Fruit fly (Drosophila melanogaster) whole organism, embryonic: ENCODE results near the gene sdt.

Source experiments
- Aef1 ChIP-seq: fragments of 200-800 bp; sonication (Bioruptor generic); IDR thresholded peaks from 3 replicates; pipeline ENCODE4 v1.3.6; 2022; ENCODE audit warnings: missing biosample characterization, missing genetic modification characterization
- Atf3 ChIP-seq: fragments of 200-800 bp; sonication (Bioruptor generic); optimal IDR thresholded peaks from 3 replicates; lab custom pipeline; 2016; ENCODE audit warnings: missing biosample characterization, missing genetic modification characterization
- Bgb ChIP-seq: fragments of 200-800 bp; sonication (Bioruptor generic); IDR thresholded peaks from 2 replicates; pipeline ENCODE4 v1.3.6; 2022; ENCODE audit warnings: missing biosample characterization, missing genetic modification characterization; ENCODE audit not compliant: partially characterized antibody
- C15 ChIP-seq: fragments of 200-800 bp; sonication (Bioruptor generic); IDR thresholded peaks from 3 replicates; pipeline ENCODE4 v1.3.6; 2022; ENCODE audit warnings: missing biosample characterization, missing genetic modification characterization
- CG12071 ChIP-seq: fragments of 200-800 bp; sonication (Bioruptor generic); optimal IDR thresholded peaks from 3 replicates; lab custom pipeline; 2018; ENCODE audit warnings: missing biosample characterization, mild to moderate bottlenecking, missing genetic modification characterization
- CG12104 ChIP-seq: fragments of 200-800 bp; sonication (Bioruptor generic); optimal IDR thresholded peaks from 3 replicates; lab custom pipeline; 2016; ENCODE audit warnings: missing biosample characterization, missing genetic modification characterization
- CG12391 ChIP-seq: fragments of 200-800 bp; sonication (Bioruptor generic); optimal IDR thresholded peaks from 3 replicates; lab custom pipeline; 2018; ENCODE audit warnings: missing biosample characterization, mild to moderate bottlenecking, missing genetic modification characterization, moderate library complexity
- CG14667 ChIP-seq: fragments of 200-800 bp; sonication (Bioruptor generic); IDR thresholded peaks from 2 replicates; pipeline ENCODE4 v1.3.6; 2022; ENCODE audit warnings: missing biosample characterization, missing genetic modification characterization
- CG1603 ChIP-seq: fragments of 200-800 bp; sonication (Bioruptor generic); optimal IDR thresholded peaks from 2 replicates; lab custom pipeline; 2019; ENCODE audit warnings: missing biosample characterization, mild to moderate bottlenecking, missing genetic modification characterization, moderate library complexity
- CG16779 ChIP-seq: fragments of 200-800 bp; sonication (Bioruptor generic); IDR thresholded peaks from 2 replicates; pipeline ENCODE4 v1.3.6; 2022; ENCODE audit warnings: missing biosample characterization, missing genetic modification characterization
- CG18599 ChIP-seq: fragments of 200-800 bp; sonication (Bioruptor generic); optimal IDR thresholded peaks from 3 replicates; lab custom pipeline; 2017; ENCODE audit warnings: missing biosample characterization, missing genetic modification characterization, mild to moderate bottlenecking, moderate library complexity, missing genetic modification reagents
- CG3065 ChIP-seq: fragments of 200-800 bp; sonication (Bioruptor generic); optimal IDR thresholded peaks from 2 replicates; lab custom pipeline; 2016; ENCODE audit warnings: missing biosample characterization, missing genetic modification characterization
- CG4328 ChIP-seq: fragments of 200-800 bp; sonication (Bioruptor generic); optimal IDR thresholded peaks from 3 replicates; lab custom pipeline; 2017; ENCODE audit warnings: missing biosample characterization, missing genetic modification reagents, missing genetic modification characterization
- CG4730 ChIP-seq: fragments of 200-800 bp; sonication (Bioruptor generic); IDR thresholded peaks from 2 replicates; pipeline ENCODE4 v1.3.6; 2022; ENCODE audit warnings: missing biosample characterization, missing genetic modification characterization
- CG4820 ChIP-seq: fragments of 200-800 bp; sonication (Bioruptor generic); optimal IDR thresholded peaks from 3 replicates; lab custom pipeline; 2016; ENCODE audit warnings: missing biosample characterization, missing genetic modification characterization
- CG6272 ChIP-seq: fragments of 200-800 bp; sonication (Bioruptor generic); IDR thresholded peaks from 2 replicates; pipeline ENCODE4 v1.3.6; 2022; ENCODE audit warnings: missing biosample characterization, missing genetic modification characterization
- CG8478 ChIP-seq: fragments of >200 bp; optimal IDR thresholded peaks from 2 replicates; lab custom pipeline; 2018
- CG8765 ChIP-seq: fragments of 200-800 bp; sonication (Bioruptor generic); IDR thresholded peaks from 2 replicates; pipeline ENCODE4 v1.3.6; 2022; ENCODE audit warnings: missing biosample characterization, missing genetic modification characterization
- CG9727 ChIP-seq: fragments of 200-800 bp; sonication (Bioruptor generic); optimal IDR thresholded peaks from 3 replicates; lab custom pipeline; 2017; ENCODE audit warnings: missing biosample characterization, mild to moderate bottlenecking, missing genetic modification characterization
- CTCF ChIP-seq: fragments of 200-800 bp; sonication (Bioruptor generic); optimal IDR thresholded peaks from 2 replicates; lab custom pipeline; 2017; ENCODE audit warnings: missing biosample characterization, mild to moderate bottlenecking, missing genetic modification characterization, moderate library complexity
- D ChIP-seq, 2 experiments: fragments of 200-800 bp in 1 of 2; fragments of >200 bp in 1 of 2; sonication (Bioruptor generic) in 1 of 2; optimal IDR thresholded peaks; 2 replicates in 1 of 2; 3 replicates in 1 of 2; lab custom pipeline; 2017; ENCODE audit warnings: mild to moderate bottlenecking in 1 of 2, missing biosample characterization in 1 of 2, missing genetic modification characterization in 1 of 2, missing genetic modification reagents in 1 of 2
- D19A ChIP-seq: fragments of 200-800 bp; optimal IDR thresholded peaks from 3 replicates; lab custom pipeline; 2019; ENCODE audit warnings: missing biosample characterization, mild to moderate bottlenecking, missing genetic modification characterization, moderate library complexity
- Dbx ChIP-seq: fragments of 200-800 bp; sonication (Bioruptor generic); IDR thresholded peaks from 3 replicates; pipeline ENCODE4 v1.3.6; 2022; ENCODE audit warnings: missing biosample characterization, missing genetic modification characterization
- Dp ChIP-seq: fragments of 200-800 bp; sonication (Bioruptor generic); optimal IDR thresholded peaks from 2 replicates; lab custom pipeline; 2018; ENCODE audit warnings: missing biosample characterization, mild to moderate bottlenecking, missing genetic modification characterization, moderate library complexity
- Ets65A ChIP-seq: fragments of 200-800 bp; sonication (Bioruptor generic); peaks from one replicate; lab custom pipeline; 2016; ENCODE audit warnings: missing biosample characterization, missing genetic modification characterization
- Ets97D ChIP-seq: fragments of 200-800 bp; sonication (Bioruptor generic); optimal IDR thresholded peaks from 3 replicates; lab custom pipeline; 2016; ENCODE audit warnings: missing biosample characterization, missing genetic modification characterization
- Gug ChIP-seq: fragments of 200-800 bp; sonication (Bioruptor generic); IDR thresholded peaks from 4 replicates; pipeline ENCODE4 v1.3.6; 2022; ENCODE audit warnings: missing biosample characterization, missing genetic modification characterization
- HLH3B ChIP-seq: fragments of 200-800 bp; sonication (Bioruptor generic); IDR thresholded peaks from 2 replicates; pipeline ENCODE4 v1.3.6; 2022; ENCODE audit warnings: missing biosample characterization, missing genetic modification characterization
- Hmx ChIP-seq: fragments of 200-800 bp; sonication (Bioruptor generic); optimal IDR thresholded peaks from 2 replicates; lab custom pipeline; 2016; ENCODE audit warnings: missing biosample characterization, missing genetic modification characterization
- Hr78 ChIP-seq, 2 experiments: fragments of 200-800 bp in 1 of 2; fragments of >200 bp in 1 of 2; sonication (Bioruptor generic) in 1 of 2; optimal IDR thresholded peaks; 2 replicates each; lab custom pipeline; 2017 to 2019; ENCODE audit warnings: missing biosample characterization in 2 of 2, missing genetic modification characterization in 2 of 2, mild to moderate bottlenecking in 1 of 2, moderate library complexity in 1 of 2
- Lpt ChIP-seq: fragments of >200 bp; optimal IDR thresholded peaks from 2 replicates; lab custom pipeline; 2018; ENCODE audit warnings: missing biosample characterization, missing genetic modification characterization
- Myb ChIP-seq: fragments of 200-800 bp; sonication (Bioruptor generic); optimal IDR thresholded peaks from 2 replicates; lab custom pipeline; 2016; ENCODE audit warnings: missing biosample characterization, missing genetic modification characterization
- Opbp ChIP-seq: fragments of 200-800 bp; sonication (Bioruptor generic); IDR thresholded peaks from 3 replicates; pipeline ENCODE4 v1.3.6; 2022; ENCODE audit warnings: missing biosample characterization, missing genetic modification characterization; ENCODE audit not compliant: partially characterized antibody
- Poxn ChIP-seq: fragments of 200-800 bp; sonication (Bioruptor generic); IDR thresholded peaks from 2 replicates; pipeline ENCODE4 v1.3.6; 2022; ENCODE audit warnings: missing biosample characterization, missing genetic modification characterization
- Sry-β ChIP-seq: fragments of 200-800 bp; sonication (Bioruptor generic); optimal IDR thresholded peaks from 2 replicates; lab custom pipeline; 2018; ENCODE audit warnings: missing biosample characterization, mild to moderate bottlenecking, missing genetic modification characterization, moderate library complexity
- ash1 ChIP-seq: fragments of 200-800 bp; sonication (Bioruptor generic); optimal IDR thresholded peaks from 2 replicates; lab custom pipeline; 2018; ENCODE audit warnings: missing biosample characterization, mild to moderate bottlenecking, missing genetic modification characterization
- bowl ChIP-seq: fragments of 200-800 bp; sonication (Bioruptor generic); IDR thresholded peaks from 2 replicates; pipeline ENCODE4 v1.3.6; 2022; ENCODE audit warnings: missing biosample characterization, missing genetic modification characterization
- fru ChIP-seq: fragments of >200 bp; optimal IDR thresholded peaks from 2 replicates; lab custom pipeline; 2017
- jing ChIP-seq: fragments of 200-800 bp; sonication (Bioruptor generic); optimal IDR thresholded peaks from 2 replicates; lab custom pipeline; 2018; ENCODE audit warnings: missing biosample characterization, mild to moderate bottlenecking, missing genetic modification characterization
- ken ChIP-seq: fragments of 200-800 bp; sonication (Bioruptor generic); IDR thresholded peaks from 3 replicates; pipeline ENCODE4 v1.3.6; 2022; ENCODE audit warnings: missing biosample characterization, missing genetic modification characterization
- lov ChIP-seq, 2 experiments: fragments of 200-800 bp in 1 of 2; fragments of >200 bp in 1 of 2; sonication (Bioruptor generic) in 1 of 2; IDR thresholded peaks in 1 of 2; optimal IDR thresholded peaks in 1 of 2; 2 replicates in 1 of 2; 3 replicates in 1 of 2; pipeline versions ENCODE4 v1.3.6 to Lab custom; 2017 to 2022; ENCODE audit warnings: missing biosample characterization in 1 of 2, missing genetic modification characterization in 1 of 2
- maf-S ChIP-seq: fragments of 200-800 bp; sonication (Bioruptor generic); optimal IDR thresholded peaks from 2 replicates; lab custom pipeline; 2016; ENCODE audit warnings: missing biosample characterization, missing genetic modification characterization
- mirr ChIP-seq: fragments of 200-800 bp; sonication (Bioruptor generic); optimal IDR thresholded peaks from 3 replicates; lab custom pipeline; 2018; ENCODE audit warnings: missing biosample characterization, mild to moderate bottlenecking, missing genetic modification characterization
- p53 ChIP-seq: fragments of 200-800 bp; sonication (Bioruptor generic); optimal IDR thresholded peaks from 2 replicates; lab custom pipeline; 2016; ENCODE audit warnings: missing biosample characterization, missing genetic modification characterization
- phol ChIP-seq: fragments of 200-800 bp; sonication (Bioruptor generic); optimal IDR thresholded peaks from 3 replicates; lab custom pipeline; 2018; ENCODE audit warnings: missing biosample characterization, mild to moderate bottlenecking, missing genetic modification characterization, moderate library complexity
- pzg ChIP-seq: fragments of 200-800 bp; sonication (Bioruptor generic); optimal IDR thresholded peaks from 3 replicates; lab custom pipeline; 2018; ENCODE audit warnings: missing biosample characterization, mild to moderate bottlenecking, missing genetic modification characterization, moderate library complexity
- rib ChIP-seq: fragments of 200-800 bp; sonication (Bioruptor generic); IDR thresholded peaks from 2 replicates; pipeline ENCODE4 v1.3.6; 2022; ENCODE audit warnings: missing biosample characterization, missing genetic modification characterization
- sd ChIP-seq: fragments of 200-800 bp; sonication (Bioruptor generic); optimal IDR thresholded peaks from 3 replicates; lab custom pipeline; 2018; ENCODE audit warnings: missing biosample characterization, mild to moderate bottlenecking, missing genetic modification characterization, moderate library complexity
- tup ChIP-seq: fragments of 200-800 bp; sonication (Bioruptor generic); optimal IDR thresholded peaks from 2 replicates; lab custom pipeline; 2016; ENCODE audit warnings: missing biosample characterization, mild to moderate bottlenecking, missing genetic modification characterization, moderate library complexity

The sdt gene

DNA sequence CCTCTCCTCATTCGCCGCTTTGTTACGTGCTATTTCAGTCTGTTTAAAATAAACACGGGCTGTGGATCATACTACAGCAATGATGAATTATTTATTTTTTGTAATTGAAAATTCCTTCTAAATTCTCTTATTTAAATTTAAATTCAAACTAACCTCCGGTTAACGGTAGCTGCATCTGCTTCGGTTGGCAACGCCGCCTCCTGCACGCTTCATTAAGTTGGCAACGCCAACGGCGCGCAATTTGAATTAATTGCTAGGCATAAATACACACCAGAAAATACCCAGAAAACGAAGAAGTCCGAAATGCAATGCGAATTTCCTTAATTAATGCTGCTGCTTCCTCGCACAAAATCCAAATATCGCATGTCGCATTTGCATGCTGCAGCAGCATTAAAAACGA, 86.9 kb downstream of the sdt start (continued):
- TF ChIP-seq lov (optimal IDR thresholded peaks at IDR 0.05; lab: Kevin White, UChicago) (no peak), lov (GFP tag; IDR thresholded peaks at IDR 0.05; lab: Robert Waterston, UW) (no peak), Opbp (no peak), Myb (GFP tag; lab: Kevin White, UChicago) (peak; percentile 91), Dp (GFP tag; lab: Kevin White, UChicago) (peak; percentile 78), maf-S (GFP tag; lab: Kevin White, UChicago) (no peak), Aef1 (GFP tag; lab: Robert Waterston, UW) (no peak), Gug (no peak), CG12104 (GFP tag; lab: Kevin White, UChicago) (no peak), Hr78 (GFP tag; optimal IDR thresholded peaks at IDR 0.05; lab: Kevin White, UChicago) (no peak), Sry-β (GFP tag; lab: Kevin White, UChicago) (no peak), CG8478 (lab: Kevin White, UChicago) (no peak), Atf3 (GFP tag; lab: Kevin White, UChicago) (no peak), Ets65A (GFP tag; lab: Kevin White, UChicago) (no peak), CG8765 (GFP tag; lab: Robert Waterston, UW) (no peak), CTCF (GFP tag; lab: Kevin White, UChicago) (peak; percentile 59), Ets97D (GFP tag; lab: Kevin White, UChicago) (peak; percentile 3), bowl (GFP tag; lab: Robert Waterston, UW) (no peak), p53 (GFP tag; lab: Kevin White, UChicago) (no peak), CG1603 (tag; lab: Kevin White, UChicago) (peak; percentile 7)
- TF ChIP-seq, all 482 proteins: peak for 12

DNA sequence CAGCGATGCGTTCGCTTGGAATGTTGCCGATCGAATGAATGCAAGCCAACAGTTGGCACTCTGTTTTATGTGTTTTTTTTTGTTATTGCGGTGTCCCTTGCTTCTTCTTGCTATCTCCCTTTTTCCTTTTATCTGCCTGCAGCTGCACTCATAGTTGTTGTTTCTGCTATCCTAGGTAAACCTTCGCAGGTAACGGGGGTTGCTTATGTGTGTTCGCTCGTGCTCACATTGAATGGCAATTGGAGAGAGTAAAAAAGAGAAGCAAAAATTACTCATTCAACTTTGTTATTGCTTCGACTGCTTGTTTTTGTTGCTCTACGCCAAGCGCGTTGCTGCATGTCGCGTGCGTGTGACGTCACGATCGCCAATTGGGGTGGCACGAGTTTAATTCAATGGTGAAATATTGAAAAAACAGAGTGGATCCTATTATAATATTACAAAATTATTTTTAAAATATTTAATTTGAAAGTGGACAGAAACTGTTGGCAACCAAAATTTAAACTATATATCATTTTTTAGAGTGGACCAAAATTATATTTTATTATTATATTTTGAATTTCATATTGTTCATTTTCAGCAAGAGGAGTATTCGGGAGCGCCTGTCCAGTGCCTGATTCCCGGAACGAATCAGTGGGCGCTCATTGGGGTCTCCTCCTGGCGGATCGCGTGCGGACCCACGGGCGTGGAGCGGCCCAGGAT, 93.2 kb downstream of the sdt start, which contains the start of gene Corp:
Gene Corp (minus strand): TSS at position 47 of the 699 bp plus-strand sequence.
- TF ChIP-seq CG4328 (no peak), jing (no peak), Dbx (GFP tag; lab: Robert Waterston, UW) (no peak), Hr78 (GFP tag; optimal IDR thresholded peaks at IDR 0.05; lab: Kevin White, UChicago) (no peak), tup (GFP tag; lab: Kevin White, UChicago) (no peak), CG16779 (no peak), CG12071 (no peak), CG12391 (tag; lab: Kevin White, UChicago) (peak; percentile 56), HLH3B (GFP tag; lab: Robert Waterston, UW) (0 out of 2 replicates have a peak, but pooled peaks have one; percentile 23), pzg (GFP tag; lab: Kevin White, UChicago) (no peak), CG18599 (GFP tag; lab: Kevin White, UChicago) (peak; percentile 18), Hmx (no peak), Poxn (GFP tag; lab: Robert Waterston, UW) (no peak), rib (GFP tag; lab: Robert Waterston, UW) (no peak), Lpt (GFP tag; lab: Kevin White, UChicago) (no peak), CG4730 (GFP tag; lab: Robert Waterston, UW) (no peak), phol (peak; percentile 37), CG9727 (GFP tag; lab: Kevin White, UChicago) (peak; percentile 22), ken (GFP tag; lab: Robert Waterston, UW) (no peak), CG4820 (GFP tag; lab: Kevin White, UChicago) (no peak), fru (no peak), p53 (GFP tag; lab: Kevin White, UChicago) (peak; percentile 95), bowl (GFP tag; lab: Robert Waterston, UW) (no peak), C15 (no peak), CG6272 (GFP tag; lab: Robert Waterston, UW) (no peak), Bgb (GFP tag; lab: Robert Waterston, UW) (no peak), CG14667 (GFP tag; lab: Robert Waterston, UW) (no peak), D (optimal IDR thresholded peaks at IDR 0.05; lab: Kevin White, UChicago) (no peak), D (GFP tag; optimal IDR thresholded peaks at IDR 0.05; lab: Kevin White, UChicago) (no peak), sd (tag; lab: Kevin White, UChicago) (no peak), D19A (tag; lab: Kevin White, UChicago) (peak; percentile 52), CG8765 (GFP tag; lab: Robert Waterston, UW) (0 out of 2 replicates have a peak, but pooled peaks have one; percentile 9), CG1603 (tag; lab: Kevin White, UChicago) (no peak), mirr (GFP tag; lab: Kevin White, UChicago) (no peak), CG3065 (GFP tag; lab: Kevin White, UChicago) (no peak), ash1 (GFP tag; lab: Kevin White, UChicago) (no peak)
